Worm (Caenorhabditis elegans) whole organism, L1 larva: Measurements from ENCODE around the gene C55C3.8.

Experiments used
- C16A3.4 ChIP-seq: fragments of 150-350 bp; optimal IDR thresholded peaks from 2 replicates; lab custom pipeline; 2014; ENCODE audit warnings: missing biosample characterization, missing genetic modification characterization
- C34B4.2 ChIP-seq: sonication (generic microtip); optimal IDR thresholded peaks from 2 replicates; lab custom pipeline; 2017; ENCODE audit warnings: mild to moderate bottlenecking, missing genetic modification characterization, missing compliant biosample characterization
- Y116A8C.19 ChIP-seq: sonication (generic microtip); optimal IDR thresholded peaks from 2 replicates; lab custom pipeline; 2016; ENCODE audit warnings: missing compliant biosample characterization, missing genetic modification characterization, borderline replicate concordance
- alr-1 ChIP-seq: fragments of 200-800 bp; sonication (Bioruptor generic); optimal IDR thresholded peaks from 2 replicates; lab custom pipeline; 2018; ENCODE audit warnings: borderline replicate concordance, mild to moderate bottlenecking, missing genetic modification characterization, missing compliant biosample characterization
- ceh-90 ChIP-seq: sonication (generic microtip); optimal IDR thresholded peaks from 2 replicates; lab custom pipeline; 2016; ENCODE audit warnings: missing genetic modification characterization, missing compliant biosample characterization
- ces-1 ChIP-seq: fragments of 150-350 bp; optimal IDR thresholded peaks from 2 replicates; lab custom pipeline; 2014; ENCODE audit warnings: missing biosample characterization, missing genetic modification reagents, missing genetic modification characterization
- efl-1 ChIP-seq, 4 experiments: fragments of 150-350 bp; optimal IDR thresholded peaks in 3 of 4; peaks in 1 of 4; 1 replicate in 1 of 4; 2 replicates in 3 of 4; lab custom pipeline; 2014; ENCODE audit warnings: missing biosample characterization in 2 of 4, missing genetic modification characterization in 2 of 4, missing genetic modification reagents in 2 of 4
- egl-13 ChIP-seq: sonication (generic microtip); optimal IDR thresholded peaks from 2 replicates; lab custom pipeline; 2016; ENCODE audit warnings: missing genotype, missing genetic modification reagents, missing genetic modification characterization, missing compliant biosample characterization
- egl-27 ChIP-seq, 2 experiments: fragments of 150-350 bp in 1 of 2; sonication (generic microtip); optimal IDR thresholded peaks; 3 replicates each; lab custom pipeline; 2017 to 2018; ENCODE audit warnings: missing biosample characterization in 2 of 2, missing genetic modification characterization in 2 of 2, missing genetic modification reagents in 2 of 2
- ets-5 ChIP-seq: fragments of 200-800 bp; sonication (Bioruptor generic); IDR thresholded peaks from 2 replicates; pipeline ENCODE4 v1.3.6; 2022; ENCODE audit warnings: missing genetic modification characterization, missing compliant biosample characterization
- fkh-4 ChIP-seq: sonication (generic microtip); optimal IDR thresholded peaks from 2 replicates; lab custom pipeline; 2016; ENCODE audit warnings: missing compliant biosample characterization, missing genetic modification characterization, borderline replicate concordance
- fos-1 ChIP-seq: fragments of 150-350 bp; optimal IDR thresholded peaks from 2 replicates; lab custom pipeline; 2014; ENCODE audit warnings: missing biosample characterization, missing genetic modification characterization
- grh-1 ChIP-seq: fragments of 200-800 bp; sonication (Bioruptor generic); IDR thresholded peaks from 2 replicates; pipeline ENCODE4 v1.3.6; 2022; ENCODE audit warnings: missing genetic modification reagents, missing genetic modification characterization, missing compliant biosample characterization
- hlh-17 ChIP-seq: fragments of 200-800 bp; sonication (Bioruptor generic); optimal IDR thresholded peaks from 2 replicates; lab custom pipeline; 2018; ENCODE audit warnings: missing genetic modification characterization, mild to moderate bottlenecking, missing compliant biosample characterization, moderate library complexity, borderline replicate concordance
- irx-1 ChIP-seq: sonication (generic microtip); optimal IDR thresholded peaks from 2 replicates; lab custom pipeline; 2016; ENCODE audit warnings: missing genetic modification characterization, missing compliant biosample characterization
- lin-14 ChIP-seq: fragments of 200-800 bp; sonication (Bioruptor generic); optimal IDR thresholded peaks from 2 replicates; lab custom pipeline; 2018; ENCODE audit warnings: mild to moderate bottlenecking, missing genetic modification characterization, moderate library complexity, missing compliant biosample characterization
- lin-15B ChIP-seq: fragments of 150-350 bp; sonication (generic microtip); optimal IDR thresholded peaks from 3 replicates; lab custom pipeline; 2014; ENCODE audit warnings: missing biosample characterization, missing genetic modification characterization
- lin-35 ChIP-seq, 2 experiments: fragments of 150-350 bp; optimal IDR thresholded peaks; 2 replicates each; lab custom pipeline; 2014; ENCODE audit warnings: missing biosample characterization in 2 of 2, missing genetic modification characterization in 2 of 2, missing genetic modification reagents in 2 of 2
- lir-3 ChIP-seq: sonication (generic microtip); optimal IDR thresholded peaks from 2 replicates; lab custom pipeline; 2016; ENCODE audit warnings: mild to moderate bottlenecking, missing genetic modification characterization, moderate library complexity, missing compliant biosample characterization; ENCODE audit not compliant: poor library complexity
- lsy-2 ChIP-seq, 2 experiments: fragments of 150-350 bp; optimal IDR thresholded peaks; 2 replicates each; lab custom pipeline; 2014; ENCODE audit warnings: missing biosample characterization in 2 of 2, missing genetic modification characterization in 2 of 2
- mab-9 ChIP-seq: fragments of 200-800 bp; sonication (Bioruptor generic); IDR thresholded peaks from 2 replicates; pipeline ENCODE4 v1.3.6; 2022; ENCODE audit warnings: missing genetic modification reagents, missing genetic modification characterization, missing compliant biosample characterization
- mdl-1 ChIP-seq, 2 experiments: fragments of 150-350 bp; optimal IDR thresholded peaks; 2 replicates each; lab custom pipeline; 2014 to 2017; ENCODE audit warnings: missing biosample characterization in 2 of 2, missing genetic modification characterization in 2 of 2, inconsistent platforms in 1 of 2
- nhr-12 ChIP-seq: sonication (generic microtip); optimal IDR thresholded peaks from 2 replicates; lab custom pipeline; 2017; ENCODE audit warnings: missing biosample characterization, missing genetic modification characterization
- nhr-19 ChIP-seq: fragments of 200-800 bp; sonication (Bioruptor generic); conservative IDR thresholded peaks from 2 replicates; pipeline ENCODE4 v1.3.6; 2022; ENCODE audit warnings: missing genetic modification characterization, missing compliant biosample characterization
- nhr-20 ChIP-seq: sonication (generic microtip); optimal IDR thresholded peaks from 2 replicates; lab custom pipeline; 2016; ENCODE audit warnings: mild to moderate bottlenecking, missing genetic modification characterization, missing compliant biosample characterization
- nhr-237 ChIP-seq: fragments of 150-350 bp; optimal IDR thresholded peaks from 2 replicates; lab custom pipeline; 2014; ENCODE audit warnings: missing biosample characterization, missing genetic modification characterization
- nhr-47 ChIP-seq: sonication (generic microtip); optimal IDR thresholded peaks from 2 replicates; lab custom pipeline; 2016; ENCODE audit warnings: mild to moderate bottlenecking, missing genetic modification characterization, moderate library complexity, missing compliant biosample characterization
- nhr-71 ChIP-seq: sonication (generic microtip); optimal IDR thresholded peaks from 2 replicates; lab custom pipeline; 2016; ENCODE audit warnings: mild to moderate bottlenecking, missing genetic modification characterization, moderate library complexity, missing compliant biosample characterization
- nhr-76 ChIP-seq: sonication (generic microtip); optimal IDR thresholded peaks from 2 replicates; lab custom pipeline; 2017; ENCODE audit warnings: missing biosample characterization, missing genetic modification characterization
- nhr-77 ChIP-seq: fragments of 150-350 bp; optimal IDR thresholded peaks from 2 replicates; lab custom pipeline; 2014; ENCODE audit warnings: missing biosample characterization, missing genetic modification characterization
- nhr-84 ChIP-seq: sonication (generic microtip); optimal IDR thresholded peaks from 2 replicates; lab custom pipeline; 2017; ENCODE audit warnings: missing biosample characterization, missing genetic modification characterization
- nhr-90 ChIP-seq: sonication (generic microtip); optimal IDR thresholded peaks from 2 replicates; lab custom pipeline; 2016; ENCODE audit warnings: mild to moderate bottlenecking, missing genetic modification characterization, missing compliant biosample characterization; ENCODE audit not compliant: poor library complexity
- pag-3 ChIP-seq: sonication (generic microtip); optimal IDR thresholded peaks from 2 replicates; lab custom pipeline; 2017; ENCODE audit warnings: missing genetic modification characterization, mild to moderate bottlenecking, missing compliant biosample characterization, antibody characterized with exemption, borderline replicate concordance; ENCODE audit not compliant: insufficient read depth
- pqm-1 ChIP-seq: sonication (generic microtip); optimal IDR thresholded peaks from 3 replicates; lab custom pipeline; 2017; ENCODE audit warnings: missing biosample characterization, missing genetic modification characterization
- rnt-1 ChIP-seq: sonication (generic microtip); optimal IDR thresholded peaks from 2 replicates; lab custom pipeline; 2016; ENCODE audit warnings: mild to moderate bottlenecking, missing genetic modification characterization, moderate library complexity, missing compliant biosample characterization
- skn-1 ChIP-seq: fragments of 150-350 bp; optimal IDR thresholded peaks from 2 replicates; lab custom pipeline; 2014; ENCODE audit warnings: missing biosample characterization, missing genetic modification characterization
- sox-4 ChIP-seq: sonication (generic microtip); optimal IDR thresholded peaks from 2 replicates; lab custom pipeline; 2016; ENCODE audit warnings: missing genetic modification characterization, missing compliant biosample characterization
- sup-37 ChIP-seq: fragments of 200-800 bp; sonication (Bioruptor generic); optimal IDR thresholded peaks from 2 replicates; lab custom pipeline; 2018; ENCODE audit warnings: mild to moderate bottlenecking, missing genetic modification characterization, missing compliant biosample characterization
- swsn-7 ChIP-seq: sonication (generic microtip); optimal IDR thresholded peaks from 2 replicates; lab custom pipeline; 2016; ENCODE audit warnings: missing genetic modification characterization, missing compliant biosample characterization
- tlp-1 ChIP-seq: fragments of 150-350 bp; optimal IDR thresholded peaks from 2 replicates; lab custom pipeline; 2014; ENCODE audit warnings: missing biosample characterization, missing genetic modification characterization
- unc-130 ChIP-seq: fragments of 150-350 bp; optimal IDR thresholded peaks from 2 replicates; lab custom pipeline; 2017; ENCODE audit warnings: missing biosample characterization, missing genetic modification characterization, inconsistent platforms
- unc-30 ChIP-seq: sonication (generic microtip); optimal IDR thresholded peaks from 2 replicates; lab custom pipeline; 2017; ENCODE audit warnings: missing biosample characterization, missing genetic modification characterization
- xbp-1 ChIP-seq: sonication (generic microtip); optimal IDR thresholded peaks from 2 replicates; lab custom pipeline; 2016; ENCODE audit warnings: missing genetic modification characterization, missing compliant biosample characterization
- zip-4 ChIP-seq: fragments of 200-800 bp; sonication (Bioruptor generic); optimal IDR thresholded peaks from 2 replicates; lab custom pipeline; 2018; ENCODE audit warnings: mild to moderate bottlenecking, missing genetic modification characterization, moderate library complexity, missing compliant biosample characterization
- ztf-4 ChIP-seq: fragments of 150-350 bp; optimal IDR thresholded peaks from 2 replicates; lab custom pipeline; 2014; ENCODE audit warnings: missing biosample characterization, missing genetic modification characterization

The C55C3.8 gene

ce11 chrIV:5731597-5731996 lies 40.8 kb downstream of the C55C3.8 start, which contains the start of gene H35B03.2 (continued):
- TF ChIP-seq ets-5 (GFP tag; lab: Robert Waterston, UW) = no peak
- no peak for TF ChIP-seq unc-30
- TF ChIP-seq egl-13 (tag; lab: Kevin White, UChicago) = peak; percentile 62
- no peak for TF ChIP-seq nhr-12 (tag; lab: Kevin White, UChicago)
- no peak for TF ChIP-seq nhr-76 (tag; lab: Kevin White, UChicago)
- no peak for TF ChIP-seq grh-1 (GFP tag; lab: Robert Waterston, UW)
- TF ChIP-seq Y116A8C.19 (tag; lab: Kevin White, UChicago) = no peak
- no peak for TF ChIP-seq pag-3
- peak; percentile 64 for TF ChIP-seq irx-1 (tag; lab: Kevin White, UChicago)
- TF ChIP-seq fos-1 (tag; lab: Kevin White, UChicago) = peak; percentile 71
- peak; percentile 71 for TF ChIP-seq swsn-7 (tag; lab: Kevin White, UChicago)
- no peak for TF ChIP-seq sox-4 (tag; lab: Kevin White, UChicago)
- peak; percentile 70 for TF ChIP-seq nhr-90 (tag; lab: Kevin White, UChicago)
- TF ChIP-seq rnt-1 = peak; percentile 79
- peak; percentile 85 to 90 for TF ChIP-seq lsy-2 (tag; optimal IDR thresholded peaks at IDR 0.05; lab: Kevin White, UChicago)
- TF ChIP-seq nhr-84 = no peak
- TF ChIP-seq lin-35 (GFP tag; optimal IDR thresholded peaks at IDR 0.05; lab: Kevin White, UChicago) = peak; percentile 99
- peak; percentile 76 for TF ChIP-seq nhr-20
- no peak for TF ChIP-seq fkh-4 (tag; lab: Kevin White, UChicago)
- peak; percentile 69 for TF ChIP-seq nhr-19 (GFP tag; lab: Robert Waterston, UW)
- TF ChIP-seq nhr-77 (tag; lab: Kevin White, UChicago) = no peak
- TF ChIP-seq nhr-47 (tag; lab: Kevin White, UChicago) = peak; percentile 83
- TF ChIP-seq mdl-1 (tag; optimal IDR thresholded peaks at IDR 0.05; lab: Kevin White, UChicago) = peak in 1 of 2 experiments; percentile 19
- no peak for TF ChIP-seq unc-130 (tag; lab: Kevin White, UChicago)
- TF ChIP-seq nhr-71 (tag; lab: Kevin White, UChicago) = peak; percentile 84
- TF ChIP-seq lin-15B (tag; lab: Kevin White, UChicago) = peak; percentile 66
- TF ChIP-seq ceh-90 (tag; lab: Kevin White, UChicago) = no peak
- no peak for TF ChIP-seq egl-27 (tag; optimal IDR thresholded peaks at IDR 0.05; lab: Kevin White, UChicago)
- no peak for TF ChIP-seq tlp-1
- TF ChIP-seq alr-1 = no peak
- no peak for TF ChIP-seq ztf-4 (tag; lab: Kevin White, UChicago)
- no peak for TF ChIP-seq C34B4.2 (tag; lab: Kevin White, UChicago)
- TF ChIP-seq lir-3 = peak; percentile 35
- TF ChIP-seq hlh-17 (GFP tag; lab: Kevin White, UChicago) = no peak
- no peak for TF ChIP-seq sup-37 (GFP tag; lab: Kevin White, UChicago)
- TF ChIP-seq skn-1 (tag; lab: Kevin White, UChicago) = peak; percentile 69
- TF ChIP-seq zip-4 (GFP tag; lab: Kevin White, UChicago) = no peak

DNA sequence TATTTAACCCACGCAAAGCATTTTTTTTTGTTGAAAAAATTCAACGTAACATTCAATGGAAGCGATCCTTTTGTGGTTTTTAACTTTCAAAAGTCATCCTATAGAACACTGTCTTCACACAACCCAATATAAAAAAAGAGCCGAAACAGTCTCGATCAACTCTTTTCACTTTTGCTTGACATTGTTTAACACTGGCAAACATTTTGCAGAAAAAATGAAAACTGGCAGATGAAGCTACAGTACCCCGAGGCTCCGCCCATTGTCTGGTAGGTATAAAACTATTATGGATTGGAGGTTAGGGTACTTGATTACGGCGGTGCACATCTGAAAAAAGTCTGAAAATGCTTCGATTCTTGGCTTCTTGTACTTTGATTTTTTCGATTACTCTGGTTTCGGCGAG lies 43.9 kb downstream of the C55C3.8 start, which contains the start of gene cpg-18:
Gene cpg-18, plus strand, starts transcription at position 301 of the 400 bp plus-strand sequence.
- TF ChIP-seq efl-1 (optimal IDR thresholded peaks at IDR 0.05; lab: Kevin White, UChicago) (no peak), efl-1 (GFP tag; optimal IDR thresholded peaks at IDR 0.05 in 1 of 2; lab: Kevin White, UChicago) (peak in 1 of 2 experiments; percentile 21), xbp-1 (tag; lab: Kevin White, UChicago) (no peak)

- TF ChIP-seq lin-35 (GFP tag; optimal IDR thresholded peaks at IDR 0.05; lab: Kevin White, UChicago) (no peak), nhr-77 (tag; lab: Kevin White, UChicago) (no peak), pqm-1 (tag; lab: Kevin White, UChicago) (no peak), ces-1 (GFP tag; lab: Kevin White, UChicago) (no peak), nhr-237 (no peak), unc-130 (tag; lab: Kevin White, UChicago) (no peak), lir-3 (no peak), C16A3.4 (tag; lab: Kevin White, UChicago) (no peak), nhr-20 (no peak), skn-1 (tag; lab: Kevin White, UChicago) (no peak), lin-14 (GFP tag; lab: Kevin White, UChicago) (no peak), mab-9 (GFP tag; lab: Robert Waterston, UW) (no peak)
Observed at ce11 chrIV:5741045-5741444, 50.2 kb downstream of the C55C3.8 start, which contains the start of gene chil-11. Gene chil-11, plus strand, starts transcription at chrIV:5741345.
